Worm (Caenorhabditis elegans) whole organism, late embryonic: ENCODE data around the gene F54B3.2.

Experiments used
- ceh-14 ChIP-seq: sonication (generic microtip); optimal IDR thresholded peaks from 2 replicates; lab custom pipeline; 2016; ENCODE audit warnings: missing genotype, missing genetic modification characterization, missing compliant biosample characterization
- ceh-31 ChIP-seq: sonication (generic microtip); optimal IDR thresholded peaks from 2 replicates; lab custom pipeline; 2016; ENCODE audit warnings: missing genetic modification characterization, missing compliant biosample characterization
- ets-4 ChIP-seq: sonication (generic microtip); optimal IDR thresholded peaks from 2 replicates; lab custom pipeline; 2016; ENCODE audit warnings: missing genetic modification characterization, missing compliant biosample characterization
- pag-3 ChIP-seq: sonication (generic microtip); optimal IDR thresholded peaks from 2 replicates; lab custom pipeline; 2016; ENCODE audit warnings: missing compliant biosample characterization, missing genetic modification characterization, borderline replicate concordance

DNA sequence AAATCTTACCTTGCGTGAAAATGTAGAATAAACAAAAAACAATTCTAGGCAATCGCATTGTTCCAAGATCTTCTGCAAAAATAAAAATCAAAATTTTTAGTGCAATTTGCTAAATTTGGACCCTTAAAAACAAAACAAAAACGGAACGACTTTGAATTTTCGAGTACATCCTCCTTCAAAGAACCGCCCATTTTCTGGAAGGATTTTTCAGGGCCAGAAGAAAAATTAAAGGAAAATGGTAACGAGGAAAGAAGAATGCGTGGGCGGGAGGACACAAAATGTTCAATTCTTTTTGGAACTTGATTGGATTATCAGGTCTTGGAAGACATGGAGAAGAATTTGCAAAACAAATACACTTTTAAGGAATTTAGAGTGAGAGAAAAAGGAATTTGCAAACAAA lies 1.1 kb upstream of the F54B3.2 start, which contains the start of gene F54B3.4:
- no peak for TF ChIP-seq ets-4 (tag; lab: Kevin White, UChicago)
- TF ChIP-seq ceh-31 (tag; lab: Kevin White, UChicago): no peak
- no peak for TF ChIP-seq ceh-14 (tag; lab: Kevin White, UChicago)
- TF ChIP-seq pag-3 (tag; lab: Kevin White, UChicago): no peak
